Worm (Caenorhabditis elegans) whole organism, midembryonic: ENCODE data around the gene T26H5.14.

Experiments
- flt-1 ChIP-seq: fragments of 200-800 bp; sonication (Bioruptor generic); IDR thresholded peaks from 2 replicates; pipeline ENCODE4 v1.3.6; 2022; ENCODE audit warnings: missing genetic modification characterization, missing compliant biosample characterization
- ref-1 ChIP-seq: fragments of 200-800 bp; sonication (Bioruptor generic); conservative IDR thresholded peaks from 2 replicates; pipeline ENCODE4 v1.3.6; 2022; ENCODE audit warnings: missing genetic modification reagents, missing genetic modification characterization, missing compliant biosample characterization
- ztf-23 ChIP-seq: fragments of 200-800 bp; sonication (Bioruptor generic); IDR thresholded peaks from 2 replicates; pipeline ENCODE4 v1.3.6; 2022; ENCODE audit warnings: missing genetic modification reagents, missing genetic modification characterization, missing compliant biosample characterization

- TF ChIP-seq flt-1 (GFP tag; lab: Robert Waterston, UW) = no peak
- no peak for TF ChIP-seq ref-1 (GFP tag; lab: Robert Waterston, UW)
- no peak for TF ChIP-seq ztf-23
Measured at ce11 chrV:15498434-15498833, 49.5 kb downstream of the T26H5.14 start, which contains the start of gene C06B8.7.
